Fruit fly (Drosophila melanogaster) whole organism, embryonic: ENCODE results near the gene Lipt2.

Source experiments
- Adf1 ChIP-seq: fragments of 200-800 bp; sonication (Bioruptor generic); IDR thresholded peaks from 2 replicates; pipeline ENCODE4 v1.3.6; 2022; ENCODE audit warnings: missing biosample characterization, missing genetic modification characterization
- Bgb ChIP-seq: fragments of 200-800 bp; sonication (Bioruptor generic); IDR thresholded peaks from 2 replicates; pipeline ENCODE4 v1.3.6; 2022; ENCODE audit warnings: missing biosample characterization, missing genetic modification characterization; ENCODE audit not compliant: partially characterized antibody
- CG10543 ChIP-seq: fragments of 200-800 bp; sonication (Bioruptor generic); optimal IDR thresholded peaks from 3 replicates; lab custom pipeline; 2017; ENCODE audit warnings: missing biosample characterization, mild to moderate bottlenecking, missing genetic modification characterization, moderate library complexity
- CG11456 ChIP-seq: fragments of 200-800 bp; sonication (Bioruptor generic); IDR thresholded peaks from 3 replicates; pipeline ENCODE4 v1.3.6; 2022; ENCODE audit warnings: missing biosample characterization, missing genetic modification characterization
- CG14014 ChIP-seq: fragments of 200-800 bp; sonication (Bioruptor generic); IDR thresholded peaks from 2 replicates; pipeline ENCODE4 v1.3.6; 2022; ENCODE audit warnings: missing biosample characterization, missing genetic modification characterization
- CG15479 ChIP-seq: fragments of 200-800 bp; sonication (Bioruptor generic); optimal IDR thresholded peaks from 3 replicates; lab custom pipeline; 2019; ENCODE audit warnings: missing biosample characterization, mild to moderate bottlenecking, missing genetic modification characterization, moderate library complexity
- CG1603 ChIP-seq: fragments of 200-800 bp; sonication (Bioruptor generic); optimal IDR thresholded peaks from 2 replicates; lab custom pipeline; 2019; ENCODE audit warnings: missing biosample characterization, mild to moderate bottlenecking, missing genetic modification characterization, moderate library complexity
- CG17829 ChIP-seq: fragments of 200-800 bp; optimal IDR thresholded peaks from 2 replicates; lab custom pipeline; 2019; ENCODE audit warnings: missing biosample characterization, mild to moderate bottlenecking, missing genetic modification characterization, moderate library complexity
- CG18011 ChIP-seq: fragments of 200-800 bp; sonication (Bioruptor generic); optimal IDR thresholded peaks from 2 replicates; lab custom pipeline; 2017; ENCODE audit warnings: missing biosample characterization, missing genetic modification characterization, mild to moderate bottlenecking, moderate library complexity, missing genotype
- CG18262 ChIP-seq: fragments of 200-800 bp; optimal IDR thresholded peaks from 3 replicates; lab custom pipeline; 2019; ENCODE audit warnings: missing biosample characterization, mild to moderate bottlenecking, missing genetic modification characterization, moderate library complexity
- CG2712 ChIP-seq: fragments of 200-800 bp; optimal IDR thresholded peaks from 3 replicates; lab custom pipeline; 2019; ENCODE audit warnings: missing biosample characterization, mild to moderate bottlenecking, missing genetic modification characterization, moderate library complexity
- CG2875 ChIP-seq: fragments of 200-800 bp; sonication (Bioruptor generic); optimal IDR thresholded peaks from 2 replicates; lab custom pipeline; 2017; ENCODE audit warnings: missing biosample characterization, mild to moderate bottlenecking, missing genetic modification characterization, missing genetic modification reagents
- CG2889 ChIP-seq: fragments of 200-800 bp; sonication (Bioruptor generic); IDR thresholded peaks from 3 replicates; pipeline ENCODE4 v1.3.6; 2022; ENCODE audit warnings: missing biosample characterization, missing genetic modification characterization
- CG34422 ChIP-seq: fragments of 200-800 bp; sonication (Bioruptor generic); IDR thresholded peaks from 3 replicates; pipeline ENCODE4 v1.3.6; 2022; ENCODE audit warnings: missing biosample characterization, missing genetic modification characterization
- CG4854 ChIP-seq: fragments of 200-800 bp; sonication (Bioruptor generic); optimal IDR thresholded peaks from 2 replicates; lab custom pipeline; 2016; ENCODE audit warnings: missing biosample characterization, missing genetic modification characterization, inconsistent platforms
- CG7963 ChIP-seq: fragments of 200-800 bp; sonication (Bioruptor generic); IDR thresholded peaks from 3 replicates; pipeline ENCODE4 v1.3.6; 2022; ENCODE audit warnings: missing biosample characterization, missing genetic modification characterization; ENCODE audit not compliant: partially characterized antibody
- CG9609 ChIP-seq: fragments of 200-800 bp; sonication (Bioruptor generic); optimal IDR thresholded peaks from 3 replicates; lab custom pipeline; 2016; ENCODE audit warnings: missing biosample characterization, missing genetic modification characterization
- CG9817 ChIP-seq: fragments of 200-800 bp; sonication (Bioruptor generic); optimal IDR thresholded peaks from 2 replicates; lab custom pipeline; 2018; ENCODE audit warnings: missing biosample characterization, mild to moderate bottlenecking, missing genetic modification characterization, moderate library complexity
- Dll ChIP-seq: fragments of 200-800 bp; sonication (Bioruptor generic); IDR thresholded peaks from 4 replicates; pipeline ENCODE4 v1.3.6; 2022; ENCODE audit warnings: missing biosample characterization, missing genetic modification characterization; ENCODE audit not compliant: partially characterized antibody
- Dref ChIP-seq: fragments of 200-800 bp; sonication (Bioruptor generic); IDR thresholded peaks from 2 replicates; pipeline ENCODE4 v1.3.6; 2022; ENCODE audit warnings: missing biosample characterization, missing genetic modification characterization
- Eip74EF ChIP-seq, 2 experiments: fragments of 200-800 bp in 1 of 2; fragments of >200 bp in 1 of 2; sonication (Bioruptor generic) in 1 of 2; optimal IDR thresholded peaks; 2 replicates each; lab custom pipeline; 2017 to 2019; ENCODE audit warnings: missing biosample characterization in 2 of 2, missing genetic modification characterization in 2 of 2, mild to moderate bottlenecking in 1 of 2, moderate library complexity in 1 of 2
- HLH4C ChIP-seq: fragments of 200-800 bp; sonication (Bioruptor generic); IDR thresholded peaks from 3 replicates; pipeline ENCODE4 v1.3.6; 2022; ENCODE audit warnings: missing biosample characterization, missing genetic modification characterization; ENCODE audit not compliant: partially characterized antibody
- HLHmδ ChIP-seq: fragments of 200-800 bp; sonication (Bioruptor generic); optimal IDR thresholded peaks from 2 replicates; lab custom pipeline; 2018; ENCODE audit warnings: missing biosample characterization, mild to moderate bottlenecking, missing genetic modification characterization, moderate library complexity
- MBD-R2 ChIP-seq: fragments of 200-800 bp; sonication (Bioruptor generic); IDR thresholded peaks from 2 replicates; pipeline ENCODE4 v1.3.6; 2022; ENCODE audit warnings: missing biosample characterization, missing genetic modification characterization
- Mad ChIP-seq: fragments of 200-800 bp; sonication (Bioruptor generic); optimal IDR thresholded peaks from 2 replicates; lab custom pipeline; 2016; ENCODE audit warnings: missing biosample characterization, missing genetic modification characterization
- Med ChIP-seq: fragments of 200-800 bp; sonication (Bioruptor generic); peaks from one replicate; lab custom pipeline; 2016; ENCODE audit warnings: missing biosample characterization, missing genetic modification characterization, mild to moderate bottlenecking, inconsistent platforms, moderate library complexity
- Mrtf ChIP-seq: fragments of 200-800 bp; sonication (Bioruptor generic); IDR thresholded peaks from 3 replicates; pipeline ENCODE4 v1.3.6; 2022; ENCODE audit warnings: missing biosample characterization, missing genetic modification characterization
- NK7.1 ChIP-seq: fragments of 200-800 bp; sonication (Bioruptor generic); optimal IDR thresholded peaks from 3 replicates; lab custom pipeline; 2016; ENCODE audit warnings: missing biosample characterization, missing genetic modification characterization
- Usf ChIP-seq: fragments of 200-800 bp; sonication (Bioruptor generic); optimal IDR thresholded peaks from 2 replicates; lab custom pipeline; 2017; ENCODE audit warnings: missing genotype, missing biosample characterization, missing genetic modification characterization
- ab ChIP-seq: fragments of 200-800 bp; sonication (Bioruptor generic); optimal IDR thresholded peaks from 2 replicates; lab custom pipeline; 2016; ENCODE audit warnings: missing biosample characterization, missing genetic modification characterization
- ato ChIP-seq: fragments of 200-800 bp; sonication (Bioruptor generic); IDR thresholded peaks from 2 replicates; pipeline ENCODE4 v1.3.6; 2022; ENCODE audit warnings: missing biosample characterization, missing genetic modification characterization; ENCODE audit not compliant: partially characterized antibody
- bbx ChIP-seq: fragments of 200-800 bp; sonication (Bioruptor generic); IDR thresholded peaks from 2 replicates; pipeline ENCODE4 v1.3.6; 2022; ENCODE audit warnings: missing biosample characterization, missing genetic modification characterization; ENCODE audit not compliant: partially characterized antibody
- bowl ChIP-seq: fragments of 200-800 bp; sonication (Bioruptor generic); IDR thresholded peaks from 2 replicates; pipeline ENCODE4 v1.3.6; 2022; ENCODE audit warnings: missing biosample characterization, missing genetic modification characterization
- danr ChIP-seq: fragments of 200-800 bp; sonication (Bioruptor generic); IDR thresholded peaks from 2 replicates; pipeline ENCODE4 v1.3.6; 2022; ENCODE audit warnings: missing biosample characterization, missing genetic modification characterization
- dmrt99B ChIP-seq: fragments of 200-800 bp; sonication (Bioruptor generic); optimal IDR thresholded peaks from 2 replicates; lab custom pipeline; 2018; ENCODE audit warnings: missing biosample characterization, mild to moderate bottlenecking, missing genetic modification characterization, moderate library complexity
- fu2 ChIP-seq: fragments of 200-800 bp; sonication (Bioruptor generic); optimal IDR thresholded peaks from 2 replicates; lab custom pipeline; 2016; ENCODE audit warnings: missing biosample characterization, missing genetic modification characterization
- h ChIP-seq: fragments of >200 bp; optimal IDR thresholded peaks from 2 replicates; lab custom pipeline; 2017
- ind ChIP-seq: fragments of 200-800 bp; sonication (Bioruptor generic); optimal IDR thresholded peaks from 3 replicates; lab custom pipeline; 2016; ENCODE audit warnings: missing biosample characterization, missing genetic modification characterization
- oc ChIP-seq: fragments of 200-800 bp; sonication (Bioruptor generic); optimal IDR thresholded peaks from 2 replicates; lab custom pipeline; 2018; ENCODE audit warnings: missing biosample characterization, mild to moderate bottlenecking, missing genetic modification characterization, moderate library complexity
- otp ChIP-seq: fragments of 200-800 bp; sonication (Bioruptor generic); IDR thresholded peaks from 3 replicates; pipeline ENCODE4, ENCODE4 v1.3.6; 2022; ENCODE audit warnings: missing biosample characterization, missing genetic modification characterization
- pho ChIP-seq: fragments of 200-800 bp; sonication (Bioruptor generic); optimal IDR thresholded peaks from 2 replicates; lab custom pipeline; 2016; ENCODE audit warnings: missing biosample characterization, missing genetic modification characterization
- pzg ChIP-seq: fragments of 200-800 bp; sonication (Bioruptor generic); optimal IDR thresholded peaks from 3 replicates; lab custom pipeline; 2018; ENCODE audit warnings: missing biosample characterization, mild to moderate bottlenecking, missing genetic modification characterization, moderate library complexity
- ro ChIP-seq: fragments of 200-800 bp; sonication (Bioruptor generic); IDR thresholded peaks from 2 replicates; pipeline ENCODE4 v1.3.6; 2022; ENCODE audit warnings: missing biosample characterization, missing genetic modification characterization
- slou ChIP-seq: fragments of 200-800 bp; sonication (Bioruptor generic); optimal IDR thresholded peaks from 3 replicates; lab custom pipeline; 2016; ENCODE audit warnings: missing biosample characterization, missing genetic modification characterization
- sqz ChIP-seq: fragments of 200-800 bp; sonication (Bioruptor generic); optimal IDR thresholded peaks from 3 replicates; lab custom pipeline; 2018; ENCODE audit warnings: missing biosample characterization, mild to moderate bottlenecking, missing genetic modification characterization
- stwl ChIP-seq: fragments of 200-800 bp; sonication (Bioruptor generic); optimal IDR thresholded peaks from 3 replicates; lab custom pipeline; 2018; ENCODE audit warnings: missing biosample characterization, mild to moderate bottlenecking, missing genetic modification characterization, moderate library complexity
- sug ChIP-seq: fragments of 200-800 bp; optimal IDR thresholded peaks from 2 replicates; lab custom pipeline; 2019; ENCODE audit warnings: missing biosample characterization, mild to moderate bottlenecking, missing genetic modification characterization, moderate library complexity
- tap ChIP-seq: fragments of 200-800 bp; optimal IDR thresholded peaks from 3 replicates; lab custom pipeline; 2019; ENCODE audit warnings: missing biosample characterization, mild to moderate bottlenecking, missing genetic modification characterization, moderate library complexity
- zfh2 ChIP-seq: fragments of 200-800 bp; sonication (Bioruptor generic); optimal IDR thresholded peaks from 2 replicates; lab custom pipeline; 2016; ENCODE audit warnings: missing biosample characterization, missing genetic modification characterization

The Lipt2 gene

dm6 chr3R:4402884-4403705, 34.0 kb downstream of the Lipt2 start, which contains the start of gene lost (continued):
- TF ChIP-seq ab (no peak), bowl (GFP tag; lab: Robert Waterston, UW) (no peak), CG18011 (GFP tag; lab: Kevin White, UChicago) (peak; percentile 94), ro (GFP tag; lab: Robert Waterston, UW) (no peak), otp (peak; percentile 43; the same call in 1 of the 3 replicates), CG10543 (peak; percentile 10), zfh2 (GFP tag; lab: Kevin White, UChicago) (peak; percentile 44), HLHmδ (peak; percentile 3), bbx (GFP tag; lab: Robert Waterston, UW) (peak; percentile 99), CG1603 (tag; lab: Kevin White, UChicago) (peak; percentile 81), ind (GFP tag; lab: Kevin White, UChicago) (no peak), MBD-R2 (GFP tag; lab: Robert Waterston, UW) (peak; percentile 76), CG2712 (tag; lab: Kevin White, UChicago) (peak; percentile 62), fu2 (GFP tag; lab: Kevin White, UChicago) (peak; percentile 22), CG4854 (GFP tag; lab: Kevin White, UChicago) (no peak), CG2889 (GFP tag; lab: Robert Waterston, UW) (no peak), Dll (GFP tag; lab: Robert Waterston, UW) (peak; percentile 97), dmrt99B (tag; lab: Kevin White, UChicago) (no peak), NK7.1 (no peak), Eip74EF (GFP tag; optimal IDR thresholded peaks at IDR 0.05; lab: Kevin White, UChicago) (no peak), Usf (GFP tag; lab: Kevin White, UChicago) (no peak), Adf1 (GFP tag; lab: Robert Waterston, UW) (peak; percentile 43), slou (no peak), sqz (GFP tag; lab: Kevin White, UChicago) (peak; percentile 29), CG9609 (GFP tag; lab: Kevin White, UChicago) (no peak), danr (no peak), stwl (tag; lab: Kevin White, UChicago) (peak; percentile 44), CG18262 (tag; lab: Kevin White, UChicago) (peak; percentile 32), CG17829 (peak; percentile 64), CG9817 (tag; lab: Kevin White, UChicago) (peak; percentile 2), Mad (GFP tag; lab: Kevin White, UChicago) (no peak), pho (GFP tag; lab: Kevin White, UChicago) (peak; percentile 45), HLH4C (peak; percentile 96), sug (peak; percentile 53), CG34422 (GFP tag; lab: Robert Waterston, UW) (peak; percentile 52; the same call in 2 of the 3 replicates), Bgb (GFP tag; lab: Robert Waterston, UW) (peak; percentile 100), h (lab: Kevin White, UChicago) (no peak), tap (tag; lab: Kevin White, UChicago) (peak; percentile 9), CG7963 (peak; percentile 97), Dref (GFP tag; lab: Robert Waterston, UW) (peak; percentile 94), CG11456 (GFP tag; lab: Robert Waterston, UW) (peak; percentile 55; the same call in 1 of the 3 replicates), pzg (GFP tag; lab: Kevin White, UChicago) (peak; percentile 90), CG2875 (no peak), CG15479 (GFP tag; lab: Kevin White, UChicago) (peak; percentile 4), Med (peak; percentile 87), oc (tag; lab: Kevin White, UChicago) (peak; percentile 2), CG14014 (GFP tag; lab: Robert Waterston, UW) (no peak), Mrtf (GFP tag; lab: Robert Waterston, UW) (no peak), ato (GFP tag; lab: Robert Waterston, UW) (peak; percentile 96)
